Fruit fly (Drosophila melanogaster): ENCODE data around the gene CG8260.

The CG8260 gene

DNA sequence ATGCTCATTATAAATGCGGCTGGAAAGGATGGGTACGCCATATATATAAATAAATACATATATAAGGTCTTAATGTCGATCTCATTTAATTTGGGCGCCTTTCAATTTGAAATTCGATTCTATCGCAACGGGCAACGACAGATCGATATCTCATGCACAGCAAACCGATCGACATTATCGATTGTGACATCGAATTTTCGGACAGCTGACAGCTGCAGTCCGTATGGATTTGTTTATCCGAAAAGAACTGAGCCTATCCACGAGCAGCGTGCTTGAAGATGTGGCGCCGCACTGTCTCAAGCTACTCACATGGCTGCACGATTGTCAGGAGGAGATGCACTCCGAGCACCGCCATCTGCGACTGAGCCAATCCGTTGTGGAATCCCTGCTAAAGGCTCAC lies 24.1 kb upstream of the CG8260 start, which contains the start of gene CG8191 (continued):
- TF ChIP-seq Ets97D (GFP tag; optimal IDR thresholded peaks at IDR 0.05) (no peak), ro (GFP tag; IDR thresholded peaks at IDR 0.05) (no peak), gro (GFP tag; optimal IDR thresholded peaks at IDR 0.05) (no peak), dan (GFP tag; IDR thresholded peaks at IDR 0.05) (no peak), CG2202 (tag; optimal IDR thresholded peaks at IDR 0.05) (no peak), CG32772 (GFP tag; IDR thresholded peaks at IDR 0.05) (no peak), Max (GFP tag; optimal IDR thresholded peaks at IDR 0.05) (no peak), Tbp (GFP tag; optimal IDR thresholded peaks at IDR 0.05) (no peak), lilli (GFP tag; optimal IDR thresholded peaks at IDR 0.05) (no peak), Neu2 (GFP tag; optimal IDR thresholded peaks at IDR 0.05; ENCODE audit: borderline replicate concordance) (no peak), CG3995 (GFP tag; optimal IDR thresholded peaks at IDR 0.05) (peak; percentile 88), CG10543 (GFP tag; optimal IDR thresholded peaks at IDR 0.05) (no peak), dimm (GFP tag; IDR thresholded peaks at IDR 0.05) (no peak), Oaz (GFP tag; IDR thresholded peaks at IDR 0.05) (no peak), onecut (GFP tag; IDR thresholded peaks at IDR 0.05) (no peak), CG10959 (GFP tag; IDR thresholded peaks at IDR 0.05) (no peak), BtbVII (GFP tag; optimal IDR thresholded peaks at IDR 0.05) (no peak), CG14667 (GFP tag; IDR thresholded peaks at IDR 0.05) (no peak), bowl (GFP tag; IDR thresholded peaks at IDR 0.05) (no peak), vnd (GFP tag; IDR thresholded peaks at IDR 0.05; ENCODE audit: partially characterized antibody) (peak; percentile 61; the same call in 2 of the 3 replicates), bsh (GFP tag; optimal IDR thresholded peaks at IDR 0.05) (no peak), Bgb (GFP tag; IDR thresholded peaks at IDR 0.05; ENCODE audit: partially characterized antibody) (peak; percentile 73), Drgx (GFP tag; IDR thresholded peaks at IDR 0.05) (no peak), CG43689 (GFP tag; IDR thresholded peaks at IDR 0.05) (no peak), Pdp1 (GFP tag; optimal IDR thresholded peaks at IDR 0.05) (no peak), fru (optimal IDR thresholded peaks at IDR 0.05) (no peak), ewg (GFP tag; optimal IDR thresholded peaks at IDR 0.05) (no peak), nerfin-2 (GFP tag; IDR thresholded peaks at IDR 0.05; ENCODE audit: partially characterized antibody) (peak; percentile 73), wek (GFP tag; optimal IDR thresholded peaks at IDR 0.05) (no peak), CG18619 (GFP tag; optimal IDR thresholded peaks at IDR 0.05) (no peak), grn (GFP tag; optimal IDR thresholded peaks at IDR 0.05) (no peak), Atf-2 (GFP tag; optimal IDR thresholded peaks at IDR 0.05) (no peak), CG6791 (GFP tag; IDR thresholded peaks at IDR 0.05; ENCODE audit: partially characterized antibody) (peak; percentile 86), Aef1 (GFP tag; IDR thresholded peaks at IDR 0.05) (no peak), gcm2 (GFP tag; optimal IDR thresholded peaks at IDR 0.05) (no peak), pan (optimal IDR thresholded peaks at IDR 0.05) (no peak), pan (GFP tag; optimal IDR thresholded peaks at IDR 0.05 in 1 of 2, IDR thresholded peaks at IDR 0.05 in 1 of 2) (no peak), pzg (GFP tag; optimal IDR thresholded peaks at IDR 0.05) (peak; percentile 44), HmgZ (tag; optimal IDR thresholded peaks at IDR 0.05) (no peak), Xrp1 (GFP tag; IDR thresholded peaks at IDR 0.05) (no peak), Dbx (GFP tag; IDR thresholded peaks at IDR 0.05) (no peak), dpn (GFP tag; optimal IDR thresholded peaks at IDR 0.05) (no peak), CG10366 (GFP tag; IDR thresholded peaks at IDR 0.05) (no peak), amos (GFP tag; IDR thresholded peaks at IDR 0.05; ENCODE audit: partially characterized antibody) (peak; percentile 72), CG17829 (tag; optimal IDR thresholded peaks at IDR 0.05) (peak; percentile 6), CG14965 (GFP tag; optimal IDR thresholded peaks at IDR 0.05; ENCODE audit: borderline replicate concordance) (no peak), CG7987 (GFP tag; optimal IDR thresholded peaks at IDR 0.05) (no peak), CG12659 (GFP tag; optimal IDR thresholded peaks at IDR 0.05) (no peak), Opbp (GFP tag; IDR thresholded peaks at IDR 0.05; ENCODE audit: partially characterized antibody) (peak; percentile 78; the same call in 2 of the 3 replicates), HLH4C (GFP tag; IDR thresholded peaks at IDR 0.05; ENCODE audit: partially characterized antibody) (peak; percentile 82), CG17385 (GFP tag; optimal IDR thresholded peaks at IDR 0.05) (no peak), insv (GFP tag; optimal IDR thresholded peaks at IDR 0.05) (no peak)
